Worm (Caenorhabditis elegans): ENCODE measurements around the gene T05C12.4.

Gene T05C12.4

DNA sequence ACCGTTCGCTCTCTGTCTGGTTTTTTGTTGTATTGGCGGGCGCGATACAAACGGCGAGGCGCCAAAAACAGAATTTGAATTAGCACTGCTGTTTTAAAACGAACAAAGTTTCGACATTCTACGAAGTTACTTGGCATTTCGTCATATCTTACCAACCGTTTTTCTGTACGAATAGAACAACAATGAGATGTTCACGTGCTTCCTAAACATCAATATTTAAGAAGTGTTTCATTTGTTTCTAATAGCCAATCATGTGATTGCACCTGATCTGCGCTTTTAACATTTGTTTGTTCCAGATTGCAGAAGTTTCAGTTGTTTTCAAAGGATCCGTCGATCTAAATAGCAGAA, 51.2 kb downstream of the T05C12.4 start:
- peak; percentile 56 for TF ChIP-seq mep-1 (tag; optimal IDR thresholded peaks at IDR 0.05)
- no peak for TF ChIP-seq ama-1 (optimal IDR thresholded peaks at IDR 0.05)
- TF ChIP-seq fos-1 (tag; optimal IDR thresholded peaks at IDR 0.05) = no peak
- TF ChIP-seq hlh-30 (tag; optimal IDR thresholded peaks at IDR 0.05; ENCODE audit: insufficient read depth) = peak; percentile 40

DNA sequence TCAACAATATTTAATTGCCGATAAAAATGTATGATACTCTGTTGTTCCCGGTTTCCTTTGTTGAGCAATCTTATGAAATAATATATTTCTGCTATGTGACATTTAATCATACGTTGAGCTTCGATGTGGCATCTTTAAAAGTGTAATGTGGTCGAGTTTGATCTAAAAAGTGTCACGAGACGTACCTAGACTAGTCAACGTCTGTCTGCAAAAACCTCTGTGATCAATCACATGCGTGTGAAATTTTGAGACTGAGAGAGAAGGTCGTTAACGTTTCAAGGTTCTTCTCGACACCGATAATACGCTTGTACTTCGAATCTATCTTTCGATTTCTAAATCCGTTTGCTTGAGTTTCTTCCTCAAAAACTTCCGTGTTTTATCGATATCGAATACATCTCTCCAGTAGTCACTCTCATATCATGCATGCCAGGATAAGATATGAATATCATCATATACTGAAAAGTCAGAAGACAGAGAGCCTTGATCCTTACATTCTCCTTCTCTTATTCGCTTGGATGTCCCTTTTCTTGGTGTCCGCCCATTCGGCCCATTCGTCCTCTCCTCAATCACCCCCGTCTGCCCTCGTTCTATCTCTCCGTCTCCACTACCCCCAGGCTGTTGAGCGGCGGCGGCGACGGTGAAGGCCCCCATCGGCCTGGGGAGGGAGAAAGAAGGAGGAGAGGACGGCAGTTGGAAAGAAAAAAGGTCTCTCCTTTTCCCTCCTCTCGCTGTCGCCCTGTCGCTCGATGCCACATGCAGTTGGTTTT, 51.7 kb downstream of the T05C12.4 start:
- TF ChIP-seq daf-16 (GFP tag; optimal IDR thresholded peaks at IDR 0.05) = peak in 1 of 2 experiments; percentile 30
- peak; percentile 7 for TF ChIP-seq daf-16 (tag; optimal IDR thresholded peaks at IDR 0.05)
- peak; percentile 7 for TF ChIP-seq F10B5.3 (tag; optimal IDR thresholded peaks at IDR 0.05)
- peak; percentile 47 for TF ChIP-seq T20F7.1 (GFP tag; optimal IDR thresholded peaks at IDR 0.05)
- TF ChIP-seq fkh-10 (GFP tag; optimal IDR thresholded peaks at IDR 0.05) = no peak
- peak; percentile 64 for TF ChIP-seq ctbp-1 (GFP tag; IDR thresholded peaks at IDR 0.05)
- TF ChIP-seq nhr-28 (tag; optimal IDR thresholded peaks at IDR 0.05) = peak; percentile 45
- TF ChIP-seq rbr-2 (tag; optimal IDR thresholded peaks at IDR 0.05) = peak; percentile 55
- 0 out of 2 replicates have a peak, but pooled peaks have one; percentile 12 for TF ChIP-seq php-3 (GFP tag; IDR thresholded peaks at IDR 0.05)
- TF ChIP-seq pqm-1 (tag; optimal IDR thresholded peaks at IDR 0.05) = no peak
- peak; percentile 4 for TF ChIP-seq nhr-77 (tag; optimal IDR thresholded peaks at IDR 0.05)
- peak; percentile 34 to 61 for TF ChIP-seq lsy-2 (tag; optimal IDR thresholded peaks at IDR 0.05)
- peak; percentile 57 for TF ChIP-seq hmg-1.1 (GFP tag; IDR thresholded peaks at IDR 0.05)
- peak; percentile 72 for TF ChIP-seq egl-43 (GFP tag; IDR thresholded peaks at IDR 0.05)
- peak; percentile 94 for TF ChIP-seq zip-2 (tag; optimal IDR thresholded peaks at IDR 0.05)
- no peak for TF ChIP-seq nhr-111 (GFP tag; optimal IDR thresholded peaks at IDR 0.05)
- no peak for TF ChIP-seq mep-1 (tag; optimal IDR thresholded peaks at IDR 0.05)
- TF ChIP-seq lin-1 (GFP tag; IDR thresholded peaks at IDR 0.05) = 0 out of 2 replicates have a peak, but pooled peaks have one; percentile 33
- TF ChIP-seq pha-4 (GFP tag; IDR thresholded peaks at IDR 0.05) = peak; percentile 70; the same call in 1 of the 2 replicates
- TF ChIP-seq pha-4 (tag; optimal IDR thresholded peaks at IDR 0.05) = no peak
- 0 out of 2 replicates have a peak, but pooled peaks have one; percentile 48 for TF ChIP-seq dmd-8 (GFP tag; IDR thresholded peaks at IDR 0.05)
- no peak for TF ChIP-seq F44E2.7 (GFP tag; IDR thresholded peaks at IDR 0.05)
- peak; percentile 98 for TF ChIP-seq set-16 (GFP tag; IDR thresholded peaks at IDR 0.05)
- peak; percentile 93 for TF ChIP-seq hlh-30 (tag; optimal IDR thresholded peaks at IDR 0.05; ENCODE audit: insufficient read depth)
- peak; percentile 72 for TF ChIP-seq hlh-11 (tag; optimal IDR thresholded peaks at IDR 0.05)
- no peak for TF ChIP-seq lin-29 (GFP tag; IDR thresholded peaks at IDR 0.05)
- TF ChIP-seq nhr-25 (tag; optimal IDR thresholded peaks at IDR 0.05; ENCODE audit: borderline replicate concordance, insufficient read depth) = no peak
- peak; percentile 30 for TF ChIP-seq dpl-1 (GFP tag; optimal IDR thresholded peaks at IDR 0.05)
- TF ChIP-seq mxl-3 (GFP tag; optimal IDR thresholded peaks at IDR 0.05) = peak; percentile 74
- peak in 1 of 2 experiments; percentile 63 for TF ChIP-seq mdl-1 (tag; optimal IDR thresholded peaks at IDR 0.05)
- peak; percentile 8 for TF ChIP-seq F37D6.2 (tag; optimal IDR thresholded peaks at IDR 0.05)
- peak; percentile 69 for TF ChIP-seq dmd-6 (GFP tag; IDR thresholded peaks at IDR 0.05)
- TF ChIP-seq nhr-48 (tag; optimal IDR thresholded peaks at IDR 0.05) = peak; percentile 17
- peak; percentile 66 for TF ChIP-seq mes-2 (tag; optimal IDR thresholded peaks at IDR 0.05; ENCODE audit: poor library complexity, severe bottlenecking)
- peak; percentile 13; the same call in 1 of the 2 replicates for TF ChIP-seq lin-38 (GFP tag; IDR thresholded peaks at IDR 0.05)
- TF ChIP-seq dve-1 (tag; optimal IDR thresholded peaks at IDR 0.05; ENCODE audit: insufficient read depth) = peak; percentile 65
- no peak for TF ChIP-seq snpc-1.2 (GFP tag; IDR thresholded peaks at IDR 0.05)
- peak; percentile 53; the same call in 1 of the 2 replicates for TF ChIP-seq ceh-20 (GFP tag; IDR thresholded peaks at IDR 0.05)
- TF ChIP-seq ceh-82 (tag; optimal IDR thresholded peaks at IDR 0.05) = no peak
- no peak for TF ChIP-seq gei-8 (GFP tag; optimal IDR thresholded peaks at IDR 0.05)
- peak; percentile 65 for TF ChIP-seq aha-1 (tag)
- no peak for TF ChIP-seq daf-12 (tag; optimal IDR thresholded peaks at IDR 0.05)
- no peak for TF ChIP-seq lin-39 (tag; optimal IDR thresholded peaks at IDR 0.05)
- peak; percentile 0 for TF ChIP-seq lin-13 (GFP tag; optimal IDR thresholded peaks at IDR 0.05)
- TF ChIP-seq nhr-41 (GFP tag; IDR thresholded peaks at IDR 0.05) = no peak
